Worm (Caenorhabditis elegans): Measurements from ENCODE around the gene F59B2.12.
A peak's percentile ranks its signal among the peaks of the same experiment; 100 is the strongest.
"Not testable (repeated sequence)": the region's sequence is repeated elsewhere in the genome, so short reads cannot be mapped to it uniquely, and the experiment has no call there.

F59B2.12 gene

DNA sequence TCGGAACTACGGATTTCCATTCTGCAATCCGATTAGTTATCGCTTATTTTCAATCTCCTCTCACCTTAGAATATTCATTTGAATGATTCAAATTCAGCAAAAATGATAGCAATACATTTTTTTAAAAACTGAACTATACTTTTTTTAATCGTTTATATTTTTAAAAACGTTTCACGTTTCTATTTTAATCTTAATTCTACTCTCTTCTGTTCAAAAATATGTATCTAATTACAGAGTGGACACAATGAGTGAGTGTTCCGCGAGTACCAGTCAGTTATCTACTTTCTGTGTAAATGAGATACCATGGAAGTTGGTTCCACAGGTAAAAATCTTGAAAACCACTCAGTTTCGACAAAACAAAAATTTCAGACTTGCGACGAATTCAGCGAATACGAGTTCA is 14.9 kb upstream of the F59B2.12 start, which contains the start of the genes F59B2.15 and zif-1:
Gene F59B2.15, minus strand, starts transcription at position 101 of the 400 bp plus-strand sequence.
Gene zif-1, plus strand, starts transcription at position 235 of the 400 bp plus-strand sequence.
- TF ChIP-seq unc-98 (GFP tag; IDR thresholded peaks at IDR 0.05) (no peak), nhr-237 (tag; optimal IDR thresholded peaks at IDR 0.05) (no peak), egl-27 (tag; optimal IDR thresholded peaks at IDR 0.05) (no peak), unc-130 (tag; optimal IDR thresholded peaks at IDR 0.05) (no peak), efl-1 (optimal IDR thresholded peaks at IDR 0.05) (no peak), efl-1 (GFP tag; optimal IDR thresholded peaks at IDR 0.05 in 1 of 2) (no peak), hlh-17 (GFP tag; optimal IDR thresholded peaks at IDR 0.05; ENCODE audit: borderline replicate concordance) (no peak), lir-3 (tag; optimal IDR thresholded peaks at IDR 0.05; ENCODE audit: poor library complexity) (no peak), C16A3.4 (tag; optimal IDR thresholded peaks at IDR 0.05) (no peak), sox-4 (tag; optimal IDR thresholded peaks at IDR 0.05) (no peak), tbx-2 (tag; optimal IDR thresholded peaks at IDR 0.05) (no peak), elt-2 (tag; optimal IDR thresholded peaks at IDR 0.05) (no peak), aha-1 (tag; optimal IDR thresholded peaks at IDR 0.05) (no peak), tlp-1 (tag; optimal IDR thresholded peaks at IDR 0.05) (no peak), swsn-7 (tag; optimal IDR thresholded peaks at IDR 0.05) (no peak)

DNA sequence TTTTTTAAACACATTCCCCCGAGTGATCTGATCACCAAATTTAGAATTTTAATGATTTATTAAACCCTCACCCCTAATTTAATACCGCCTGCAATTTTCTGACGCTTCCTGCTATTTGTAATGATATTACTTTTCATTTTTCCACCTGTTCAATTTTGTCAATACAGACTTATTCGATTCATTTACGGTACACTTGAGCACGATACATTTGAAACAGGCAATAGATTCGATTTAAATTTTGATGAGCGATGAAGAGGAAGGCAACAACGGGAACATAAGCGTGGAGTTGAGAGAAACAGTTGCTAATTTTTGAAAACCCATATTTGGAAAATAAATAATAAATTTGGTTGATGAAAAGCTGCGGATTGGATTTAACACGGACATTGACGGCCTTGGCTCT is 12.7 kb upstream of the F59B2.12 start:
- no peak for TF ChIP-seq mdl-1 (tag; optimal IDR thresholded peaks at IDR 0.05)
- no peak for TF ChIP-seq tbx-2 (tag; optimal IDR thresholded peaks at IDR 0.05)
- TF ChIP-seq jun-1 (tag; optimal IDR thresholded peaks at IDR 0.05), result no peak
- no peak for TF ChIP-seq C16A3.4 (tag; optimal IDR thresholded peaks at IDR 0.05)
- no peak for TF ChIP-seq nhr-76 (tag; optimal IDR thresholded peaks at IDR 0.05)
- TF ChIP-seq hlh-17 (GFP tag; optimal IDR thresholded peaks at IDR 0.05; ENCODE audit: borderline replicate concordance), result no peak
- TF ChIP-seq C04F5.9 (tag; optimal IDR thresholded peaks at IDR 0.05), result no peak
- no peak for TF ChIP-seq F16B12.6 (tag; optimal IDR thresholded peaks at IDR 0.05)
- no peak for TF ChIP-seq blmp-1 (tag; optimal IDR thresholded peaks at IDR 0.05)
- TF ChIP-seq grh-1 (GFP tag; IDR thresholded peaks at IDR 0.05), result no peak
- no peak for TF ChIP-seq skn-1 (tag; optimal IDR thresholded peaks at IDR 0.05)
- TF ChIP-seq fkh-10 (GFP tag; optimal IDR thresholded peaks at IDR 0.05), result no peak

DNA sequence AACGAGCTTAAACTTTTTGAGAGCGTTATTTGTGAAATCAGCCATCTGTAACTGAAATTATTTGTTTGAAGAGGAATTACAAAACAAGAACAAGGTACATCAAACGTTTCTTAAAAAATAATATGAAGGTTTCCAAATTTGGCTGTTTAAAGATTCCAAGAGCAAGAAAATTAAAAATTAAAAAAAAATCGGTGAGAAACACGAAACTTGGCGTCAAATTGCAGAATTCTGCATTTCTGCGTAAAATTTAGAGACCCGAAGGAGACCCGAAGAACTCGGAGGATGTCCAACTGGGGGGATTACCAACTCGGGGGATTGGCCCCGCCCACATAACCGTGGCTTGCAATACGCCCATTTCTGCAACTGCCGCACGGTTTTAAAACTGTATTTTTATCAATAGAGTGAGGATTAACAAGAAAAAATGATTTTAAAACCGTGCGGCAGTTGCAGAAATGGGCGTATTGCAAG is 11.5 kb upstream of the F59B2.12 start, which contains the start of gene rab-6.1:
Gene rab-6.1, minus strand, starts transcription at position 51 of the 468 bp plus-strand sequence.
- not testable (repeated sequence) for TF ChIP-seq xbp-1, nhr-71, unc-30 (tag; optimal IDR thresholded peaks at IDR 0.05)

DNA sequence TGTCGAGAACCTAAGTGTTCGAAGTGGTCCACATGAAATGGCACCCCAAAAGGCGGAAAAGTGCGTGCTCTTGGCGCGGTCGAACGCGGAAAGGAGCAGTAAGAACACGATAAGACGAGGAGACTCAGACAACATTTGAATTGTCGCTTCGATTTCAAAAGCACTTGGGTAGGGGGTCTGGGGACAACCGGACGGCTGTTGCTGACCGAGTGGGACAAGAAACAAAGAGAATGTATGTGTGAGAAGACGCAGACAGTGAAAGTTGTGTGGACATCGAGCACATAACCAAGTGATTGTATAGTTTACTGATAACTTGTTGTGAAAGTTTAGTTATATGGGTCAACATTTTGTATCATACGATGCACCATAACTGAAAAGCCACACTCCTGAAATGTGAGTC is 10.2 kb upstream of the F59B2.12 start:
- TF ChIP-seq nhr-77 (tag; optimal IDR thresholded peaks at IDR 0.05), result no peak
- no peak for TF ChIP-seq hlh-4 (tag; optimal IDR thresholded peaks at IDR 0.05)
- TF ChIP-seq hlh-17 (GFP tag; optimal IDR thresholded peaks at IDR 0.05; ENCODE audit: borderline replicate concordance), result no peak
- no peak for TF ChIP-seq fkh-10 (GFP tag; optimal IDR thresholded peaks at IDR 0.05)
- TF ChIP-seq elt-2 (tag; optimal IDR thresholded peaks at IDR 0.05), result peak; percentile 59
- no peak for TF ChIP-seq sptf-1 (tag; optimal IDR thresholded peaks at IDR 0.05)
- no peak for TF ChIP-seq ztf-4 (tag; optimal IDR thresholded peaks at IDR 0.05)
- no peak for TF ChIP-seq C04F5.9 (tag; optimal IDR thresholded peaks at IDR 0.05)
- no peak for TF ChIP-seq swsn-7 (tag; optimal IDR thresholded peaks at IDR 0.05)
- TF ChIP-seq lsy-2 (tag; optimal IDR thresholded peaks at IDR 0.05), result peak in 1 of 2 experiments; percentile 21
- no peak for TF ChIP-seq tlp-1 (tag; optimal IDR thresholded peaks at IDR 0.05)
- TF ChIP-seq mep-1 (tag; optimal IDR thresholded peaks at IDR 0.05), result no peak
- peak; percentile 70 for TF ChIP-seq lin-14 (GFP tag; optimal IDR thresholded peaks at IDR 0.05)
- TF ChIP-seq rnt-1 (tag; optimal IDR thresholded peaks at IDR 0.05), result peak; percentile 30
- peak; percentile 3 for TF ChIP-seq C16A3.4 (tag; optimal IDR thresholded peaks at IDR 0.05)
- no peak for TF ChIP-seq nhr-84 (tag; optimal IDR thresholded peaks at IDR 0.05)
- TF ChIP-seq fos-1 (tag; optimal IDR thresholded peaks at IDR 0.05), result no peak
- no peak for TF ChIP-seq mab-9 (GFP tag; IDR thresholded peaks at IDR 0.05)
